Worm (Caenorhabditis elegans): ENCODE data around the gene F53F4.16.

DNA sequence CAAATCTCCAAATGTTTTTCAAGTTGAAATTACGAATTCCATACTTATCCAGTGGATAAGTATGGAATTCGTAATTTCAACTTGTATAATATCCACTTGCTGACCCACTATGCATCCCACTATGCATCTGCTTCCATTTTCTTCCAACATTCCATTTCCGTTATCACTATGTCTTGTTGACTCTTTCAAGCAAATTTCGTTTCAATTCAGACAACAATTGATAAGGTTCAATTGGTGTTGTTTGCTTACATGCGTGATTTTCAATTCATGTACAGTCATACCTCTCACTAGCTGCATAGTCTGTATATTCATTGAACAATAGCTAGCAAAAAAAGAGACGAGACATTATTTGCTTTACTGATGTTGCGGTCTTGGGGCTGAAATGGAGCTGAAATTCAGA lies 44.8 kb downstream of the F53F4.16 start:
- no peak for TF ChIP-seq tbx-9 (tag; optimal IDR thresholded peaks at IDR 0.05; ENCODE audit: borderline replicate concordance)
- no peak for TF ChIP-seq ama-1 (optimal IDR thresholded peaks at IDR 0.05)
- no peak for TF ChIP-seq ama-1 (GFP tag; optimal IDR thresholded peaks at IDR 0.05)
- no peak for TF ChIP-seq aptf-3 (GFP tag; IDR thresholded peaks at IDR 0.05)
- no peak for TF ChIP-seq dpff-1 (tag; optimal IDR thresholded peaks at IDR 0.05)
- TF ChIP-seq bed-2 (GFP tag; IDR thresholded peaks at IDR 0.05), result no peak
- no peak for TF ChIP-seq F33H1.4 (GFP tag; IDR thresholded peaks at IDR 0.05)
- no peak for TF ChIP-seq egl-18 (GFP tag; IDR thresholded peaks at IDR 0.05)

All from whole organism, young adult.